Worm (Caenorhabditis elegans) whole organism, mixed stage, embryonic: ENCODE data around the gene sars-1.
A peak's percentile ranks its signal among the peaks of the same experiment; 100 is the strongest.

Source experiments
- M03D4.4 ChIP-seq: sonication (generic microtip); optimal IDR thresholded peaks from 2 replicates; lab custom pipeline; 2017; ENCODE audit warnings: mild to moderate bottlenecking, missing genetic modification characterization, missing compliant biosample characterization
- bed-3 ChIP-seq: fragments of 200-800 bp; sonication (Bioruptor generic); optimal IDR thresholded peaks from 3 replicates; lab custom pipeline; 2018; ENCODE audit warnings: mild to moderate bottlenecking, missing genetic modification characterization, moderate library complexity, missing compliant biosample characterization
- blmp-1 ChIP-seq: fragments of 150-350 bp; optimal IDR thresholded peaks from 2 replicates; lab custom pipeline; 2014; ENCODE audit warnings: missing biosample characterization, missing genetic modification characterization
- ceh-39 ChIP-seq: fragments of 150-350 bp; optimal IDR thresholded peaks from 2 replicates; lab custom pipeline; 2014; ENCODE audit warnings: missing biosample characterization, missing genetic modification characterization
- ceh-43 ChIP-seq: fragments of 200-800 bp; sonication (Bioruptor generic); optimal IDR thresholded peaks from 2 replicates; lab custom pipeline; 2018; ENCODE audit warnings: mild to moderate bottlenecking, missing genetic modification characterization, moderate library complexity, missing compliant biosample characterization
- ceh-83 ChIP-seq: fragments of 200-800 bp; sonication (Bioruptor generic); optimal IDR thresholded peaks from 2 replicates; lab custom pipeline; 2018; ENCODE audit warnings: mild to moderate bottlenecking, missing genetic modification characterization, missing compliant biosample characterization
- ces-1 ChIP-seq: fragments of 150-350 bp; optimal IDR thresholded peaks from 2 replicates; lab custom pipeline; 2014; ENCODE audit warnings: missing biosample characterization, missing genetic modification reagents, missing genetic modification characterization
- cnd-1 ChIP-seq: fragments of 200-800 bp; sonication (Bioruptor generic); optimal IDR thresholded peaks from 2 replicates; lab custom pipeline; 2018; ENCODE audit warnings: mild to moderate bottlenecking, missing genetic modification characterization, missing compliant biosample characterization
- drap-1 ChIP-seq: fragments of 200-800 bp; sonication (Bioruptor generic); optimal IDR thresholded peaks from 3 replicates; lab custom pipeline; 2018; ENCODE audit warnings: mild to moderate bottlenecking, missing genetic modification characterization, missing compliant biosample characterization
- elt-1 ChIP-seq: sonication (generic microtip); optimal IDR thresholded peaks from 2 replicates; lab custom pipeline; 2017; ENCODE audit warnings: missing genetic modification characterization, mild to moderate bottlenecking, missing compliant biosample characterization, antibody characterized with exemption, moderate library complexity, borderline replicate concordance; ENCODE audit not compliant: insufficient read depth
- elt-3 ChIP-seq: fragments of 150-350 bp; optimal IDR thresholded peaks from 2 replicates; lab custom pipeline; 2014; ENCODE audit warnings: missing biosample characterization, missing genetic modification characterization
- flh-1 ChIP-seq: fragments of 200-800 bp; sonication (Bioruptor generic); optimal IDR thresholded peaks from 2 replicates; lab custom pipeline; 2018; ENCODE audit warnings: mild to moderate bottlenecking, missing genetic modification characterization, moderate library complexity, missing compliant biosample characterization
- ham-2 ChIP-seq: fragments of 200-800 bp; sonication (Bioruptor generic); optimal IDR thresholded peaks from 2 replicates; lab custom pipeline; 2018; ENCODE audit warnings: mild to moderate bottlenecking, missing genetic modification characterization, missing compliant biosample characterization
- hlh-1 ChIP-seq: fragments of 150-350 bp; optimal IDR thresholded peaks from 2 replicates; lab custom pipeline; 2014; ENCODE audit warnings: missing biosample characterization, missing genetic modification reagents, missing genetic modification characterization
- lin-13 ChIP-seq: fragments of 150-350 bp; optimal IDR thresholded peaks from 2 replicates; lab custom pipeline; 2014; ENCODE audit warnings: missing biosample characterization, missing genetic modification characterization
- lin-32 ChIP-seq: fragments of 200-800 bp; sonication (Bioruptor generic); optimal IDR thresholded peaks from 2 replicates; lab custom pipeline; 2018; ENCODE audit warnings: mild to moderate bottlenecking, missing genetic modification characterization, missing compliant biosample characterization
- lsy-2 ChIP-seq: fragments of 150-350 bp; optimal IDR thresholded peaks from 2 replicates; lab custom pipeline; 2014; ENCODE audit warnings: missing biosample characterization, missing genetic modification characterization
- mab-5 ChIP-seq: fragments of 150-350 bp; optimal IDR thresholded peaks from 2 replicates; lab custom pipeline; 2014; ENCODE audit warnings: missing biosample characterization, missing genetic modification characterization
- mep-1 ChIP-seq: fragments of 150-350 bp; optimal IDR thresholded peaks from 2 replicates; lab custom pipeline; 2017; ENCODE audit warnings: missing biosample characterization, missing genetic modification reagents, missing genetic modification characterization, inconsistent platforms
- mls-2 ChIP-seq: sonication (generic microtip); optimal IDR thresholded peaks from 2 replicates; lab custom pipeline; 2016; ENCODE audit warnings: mild to moderate bottlenecking, missing genetic modification characterization, moderate library complexity, missing compliant biosample characterization
- nhr-2 ChIP-seq: fragments of 150-350 bp; optimal IDR thresholded peaks from 2 replicates; lab custom pipeline; 2014; ENCODE audit warnings: missing biosample characterization, missing genetic modification characterization
- nhr-237 ChIP-seq: fragments of 150-350 bp; optimal IDR thresholded peaks from 2 replicates; lab custom pipeline; 2014; ENCODE audit warnings: missing biosample characterization, missing genetic modification characterization
- nhr-28 ChIP-seq: fragments of 150-350 bp; optimal IDR thresholded peaks from 2 replicates; lab custom pipeline; 2014; ENCODE audit warnings: missing biosample characterization, missing genetic modification characterization
- nhr-76 ChIP-seq: sonication (generic microtip); optimal IDR thresholded peaks from 2 replicates; lab custom pipeline; 2017; ENCODE audit warnings: missing biosample characterization, missing genetic modification characterization
- sem-2 ChIP-seq: fragments of 200-800 bp; sonication (Bioruptor generic); optimal IDR thresholded peaks from 2 replicates; lab custom pipeline; 2018; ENCODE audit warnings: mild to moderate bottlenecking, missing genetic modification characterization, missing compliant biosample characterization
- snpc-4 ChIP-seq: fragments of 150-350 bp; optimal IDR thresholded peaks from 2 replicates; lab custom pipeline; 2014; ENCODE audit warnings: missing biosample characterization, missing genetic modification characterization
- sptf-1 ChIP-seq: sonication (generic microtip); optimal IDR thresholded peaks from 2 replicates; lab custom pipeline; 2017; ENCODE audit warnings: mild to moderate bottlenecking, missing genetic modification characterization, moderate library complexity, missing compliant biosample characterization
- tbx-8 ChIP-seq: fragments of 200-800 bp; sonication (Bioruptor generic); optimal IDR thresholded peaks from 2 replicates; lab custom pipeline; 2018; ENCODE audit warnings: mild to moderate bottlenecking, missing genetic modification characterization, moderate library complexity, missing compliant biosample characterization
- unc-120 ChIP-seq: sonication (generic microtip); optimal IDR thresholded peaks from 2 replicates; lab custom pipeline; 2017; ENCODE audit warnings: missing genetic modification characterization, missing compliant biosample characterization; ENCODE audit not compliant: poor library complexity, severe bottlenecking
- unc-39 ChIP-seq: fragments of 150-350 bp; optimal IDR thresholded peaks from 2 replicates; lab custom pipeline; 2014; ENCODE audit warnings: missing biosample characterization, missing genetic modification characterization
- unc-62 ChIP-seq: fragments of 150-350 bp; optimal IDR thresholded peaks from 2 replicates; lab custom pipeline; 2014; ENCODE audit warnings: missing biosample characterization, missing genetic modification reagents, missing genetic modification characterization
- zip-8 ChIP-seq: fragments of 150-350 bp; optimal IDR thresholded peaks from 2 replicates; lab custom pipeline; 2014; ENCODE audit warnings: missing biosample characterization, missing genetic modification characterization
- ztf-11 ChIP-seq: fragments of 150-350 bp; optimal IDR thresholded peaks from 2 replicates; lab custom pipeline; 2014; ENCODE audit warnings: missing biosample characterization, missing genetic modification characterization

sars-1 gene

ce11 chrIV:10047108-10047507 lies 43.6 kb downstream of the sars-1 start, which contains the start of gene T04B2.3:
T04B2.3 (plus strand) TSS chrIV:10047408.
- TF ChIP-seq nhr-2 (tag; lab: Kevin White, UChicago), result no peak
- TF ChIP-seq ham-2 (GFP tag; lab: Kevin White, UChicago), result no peak
- TF ChIP-seq ztf-11, result no peak
- no peak for TF ChIP-seq snpc-4 (tag; lab: Kevin White, UChicago)
- TF ChIP-seq ces-1, result no peak
- TF ChIP-seq mls-2 (tag; lab: Kevin White, UChicago), result no peak
- no peak for TF ChIP-seq unc-120 (tag; lab: Kevin White, UChicago)
- TF ChIP-seq sptf-1 (tag; lab: Kevin White, UChicago), result no peak
- no peak for TF ChIP-seq nhr-76
- no peak for TF ChIP-seq cnd-1
- TF ChIP-seq elt-1 (tag; lab: Kevin White, UChicago), result no peak
- no peak for TF ChIP-seq bed-3 (GFP tag; lab: Kevin White, UChicago)
- TF ChIP-seq mab-5, result no peak
- TF ChIP-seq hlh-1 (tag; lab: Kevin White, UChicago), result no peak
- TF ChIP-seq tbx-8 (GFP tag; lab: Kevin White, UChicago), result no peak
- no peak for TF ChIP-seq flh-1
- no peak for TF ChIP-seq zip-8 (tag; lab: Kevin White, UChicago)

DNA sequence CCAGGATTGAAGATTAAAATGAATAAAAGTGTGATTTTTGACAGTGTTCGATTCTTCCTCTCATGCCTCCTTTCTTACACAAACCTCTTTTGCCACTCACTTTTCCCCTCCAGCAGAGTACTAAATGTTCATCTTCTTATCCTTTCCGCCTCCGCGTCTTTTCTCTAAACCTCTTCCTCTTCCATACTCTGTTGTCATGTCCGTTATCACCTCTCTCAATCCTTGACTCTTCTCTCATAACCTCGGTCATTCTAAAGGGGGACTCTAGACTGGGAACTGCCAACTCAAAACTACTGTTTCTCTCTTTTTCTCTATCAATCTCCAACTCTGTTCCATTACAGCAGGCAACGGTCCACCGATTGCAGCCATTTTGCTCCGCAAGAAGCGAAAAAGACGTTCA lies 44.7 kb downstream of the sars-1 start:
- TF ChIP-seq ceh-83 (GFP tag; lab: Kevin White, UChicago), result no peak
- TF ChIP-seq mls-2 (tag; lab: Kevin White, UChicago), result no peak
- no peak for TF ChIP-seq drap-1
- peak; percentile 29 for TF ChIP-seq hlh-1 (tag; lab: Kevin White, UChicago)
- TF ChIP-seq elt-1 (tag; lab: Kevin White, UChicago), result peak; percentile 1
- peak; percentile 61 for TF ChIP-seq unc-120 (tag; lab: Kevin White, UChicago)

DNA sequence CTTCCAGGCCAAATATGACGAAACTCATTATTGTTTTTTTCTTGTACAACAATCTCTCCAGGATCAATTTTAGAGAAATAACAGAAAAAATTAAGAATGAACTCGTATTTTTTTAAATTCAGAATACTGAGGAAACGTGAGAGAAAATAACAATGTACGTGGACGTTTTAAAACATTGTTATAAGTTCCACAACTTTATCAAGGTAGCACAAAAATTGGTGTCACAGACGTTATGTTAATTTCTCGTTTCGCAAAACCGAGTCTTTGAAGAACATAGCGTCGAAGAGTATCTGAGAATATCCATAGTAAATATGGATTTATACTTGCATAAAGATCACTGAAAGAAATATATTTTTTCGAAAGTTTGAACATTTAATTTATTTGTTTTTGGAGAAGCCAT lies 47.6 kb downstream of the sars-1 start, which contains the start of gene T04B2.8:
TSS of gene T04B2.8 (minus strand) at position 101 of the 400 bp plus-strand sequence.
- TF ChIP-seq zip-8 (tag; lab: Kevin White, UChicago) (no peak), mab-5 (no peak), unc-62 (GFP tag; lab: Kevin White, UChicago) (no peak), nhr-28 (tag; lab: Kevin White, UChicago) (no peak), nhr-237 (tag; lab: Kevin White, UChicago) (no peak), snpc-4 (tag; lab: Kevin White, UChicago) (no peak), nhr-2 (tag; lab: Kevin White, UChicago) (no peak), sem-2 (no peak), ceh-43 (GFP tag; lab: Kevin White, UChicago) (no peak), lsy-2 (no peak), elt-3 (tag; lab: Kevin White, UChicago) (no peak), drap-1 (no peak), mep-1 (tag; lab: Kevin White, UChicago) (no peak), unc-39 (tag; lab: Kevin White, UChicago) (no peak)

ce11 chrIV:10053550-10053949 lies 50.0 kb downstream of the sars-1 start, which contains the start of gene srv-12:
srv-12 (minus strand) TSS chrIV:10053650.
- no peak for TF ChIP-seq lin-13 (tag; lab: Kevin White, UChicago)
- no peak for TF ChIP-seq ceh-83 (GFP tag; lab: Kevin White, UChicago)
- TF ChIP-seq hlh-1 (tag; lab: Kevin White, UChicago), result no peak
- TF ChIP-seq M03D4.4 (tag; lab: Kevin White, UChicago), result no peak
- no peak for TF ChIP-seq zip-8 (tag; lab: Kevin White, UChicago)
- no peak for TF ChIP-seq unc-39 (tag; lab: Kevin White, UChicago)
- no peak for TF ChIP-seq mep-1 (tag; lab: Kevin White, UChicago)
- no peak for TF ChIP-seq unc-120 (tag; lab: Kevin White, UChicago)
- no peak for TF ChIP-seq mls-2 (tag; lab: Kevin White, UChicago)
- no peak for TF ChIP-seq cnd-1
- no peak for TF ChIP-seq sptf-1 (tag; lab: Kevin White, UChicago)
- no peak for TF ChIP-seq nhr-28 (tag; lab: Kevin White, UChicago)
- no peak for TF ChIP-seq ceh-43 (GFP tag; lab: Kevin White, UChicago)
- TF ChIP-seq blmp-1 (tag; lab: Kevin White, UChicago), result no peak
- no peak for TF ChIP-seq lin-32 (GFP tag; lab: Kevin White, UChicago)
- no peak for TF ChIP-seq mab-5
- TF ChIP-seq drap-1, result no peak
- TF ChIP-seq ceh-39 (tag; lab: Kevin White, UChicago), result no peak
- TF ChIP-seq nhr-76, result no peak
- TF ChIP-seq snpc-4 (tag; lab: Kevin White, UChicago), result no peak
